Worm (Caenorhabditis elegans) whole organism, L4 larva: Measurements from ENCODE around the gene wsp-1.

Source experiments
- T26A8.4 ChIP-seq: fragments of 200-800 bp; sonication (Bioruptor generic); IDR thresholded peaks from 2 replicates; pipeline ENCODE4 v1.3.6; 2022; ENCODE audit warnings: missing genetic modification characterization, missing compliant biosample characterization
- Y48G9A.11 ChIP-seq: fragments of 200-800 bp; sonication (Bioruptor generic); IDR thresholded peaks from 2 replicates; pipeline ENCODE4 v1.3.6; 2022; ENCODE audit warnings: missing genetic modification reagents, missing genetic modification characterization, missing compliant biosample characterization
- aha-1 ChIP-seq: fragments of 150-350 bp; peaks from one replicate; lab custom pipeline; 2014; ENCODE audit warnings: missing biosample characterization, missing genetic modification characterization
- aly-2 ChIP-seq: sonication (generic microtip); optimal IDR thresholded peaks from 2 replicates; lab custom pipeline; 2018; ENCODE audit warnings: missing biosample characterization, missing genetic modification characterization
- ama-1 ChIP-seq: fragments of 150-350 bp; optimal IDR thresholded peaks from 2 replicates; lab custom pipeline; 2014; ENCODE audit warnings: inconsistent platforms, mixed read lengths
- ceh-20 ChIP-seq: fragments of 200-800 bp; sonication (Bioruptor generic); IDR thresholded peaks from 2 replicates; pipeline ENCODE4 v1.3.6; 2022; ENCODE audit warnings: missing genetic modification reagents, missing genetic modification characterization, missing compliant biosample characterization
- ceh-62 ChIP-seq: sonication (generic microtip); optimal IDR thresholded peaks from 2 replicates; lab custom pipeline; 2017; ENCODE audit warnings: missing biosample characterization, missing genetic modification characterization
- ceh-82 ChIP-seq: sonication (generic microtip); optimal IDR thresholded peaks from 2 replicates; lab custom pipeline; 2017; ENCODE audit warnings: missing biosample characterization, missing genetic modification characterization
- cey-2 ChIP-seq: sonication (generic microtip); optimal IDR thresholded peaks from 3 replicates; lab custom pipeline; 2017; ENCODE audit warnings: missing genetic modification characterization, mild to moderate bottlenecking, missing compliant biosample characterization, antibody characterized with exemption, borderline replicate concordance; ENCODE audit not compliant: insufficient read depth
- daf-16 ChIP-seq, 3 experiments: sonication (generic microtip); optimal IDR thresholded peaks; 2 replicates each; lab custom pipeline; 2016 to 2017; ENCODE audit warnings: missing genetic modification characterization in 3 of 3, missing genetic modification reagents in 3 of 3, mild to moderate bottlenecking in 2 of 3, missing compliant biosample characterization in 2 of 3, missing biosample characterization in 1 of 3, moderate library complexity in 1 of 3
- daf-19 ChIP-seq: fragments of 200-800 bp; sonication (Bioruptor generic); conservative IDR thresholded peaks from 2 replicates; pipeline ENCODE4 v1.3.6; 2022; ENCODE audit warnings: missing genetic modification characterization, missing compliant biosample characterization
- daf-8 ChIP-seq: fragments of 200-800 bp; sonication (Bioruptor generic); IDR thresholded peaks from 2 replicates; pipeline ENCODE4 v1.3.6; 2022; ENCODE audit warnings: missing genetic modification characterization, missing compliant biosample characterization
- dmd-6 ChIP-seq: fragments of 200-800 bp; sonication (Bioruptor generic); IDR thresholded peaks from 2 replicates; pipeline ENCODE4 v1.3.6; 2022; ENCODE audit warnings: missing genetic modification reagents, missing genetic modification characterization, missing compliant biosample characterization
- dmd-8 ChIP-seq: fragments of 200-800 bp; sonication (Bioruptor generic); IDR thresholded peaks from 2 replicates; pipeline ENCODE4 v1.3.6; 2022; ENCODE audit warnings: missing genetic modification characterization, missing compliant biosample characterization
- dmd-9 ChIP-seq: fragments of 200-800 bp; sonication (Bioruptor generic); IDR thresholded peaks from 2 replicates; pipeline ENCODE4 v1.3.6; 2022; ENCODE audit warnings: missing genetic modification reagents, missing genetic modification characterization, missing compliant biosample characterization
- duxl-1 ChIP-seq: sonication (generic microtip); optimal IDR thresholded peaks from 2 replicates; lab custom pipeline; 2016; ENCODE audit warnings: mild to moderate bottlenecking, missing genetic modification characterization, moderate library complexity, missing compliant biosample characterization; ENCODE audit not compliant: poor library complexity
- fkh-10 ChIP-seq: fragments of 150-350 bp; optimal IDR thresholded peaks from 2 replicates; lab custom pipeline; 2014; ENCODE audit warnings: missing biosample characterization, missing genetic modification reagents, missing genetic modification characterization
- gei-8 ChIP-seq: fragments of 200-800 bp; sonication (Bioruptor generic); optimal IDR thresholded peaks from 2 replicates; lab custom pipeline; 2018; ENCODE audit warnings: mild to moderate bottlenecking, missing genetic modification characterization, missing compliant biosample characterization
- hif-1 ChIP-seq, 2 experiments: sonication (generic microtip); optimal IDR thresholded peaks; 2 replicates each; lab custom pipeline; 2016 to 2017; ENCODE audit warnings: missing compliant biosample characterization in 2 of 2, missing genetic modification characterization in 2 of 2, missing genetic modification reagents in 2 of 2, missing genotype in 2 of 2, mild to moderate bottlenecking in 1 of 2
- hlh-11 ChIP-seq: fragments of 200-800 bp; sonication (Bioruptor generic); optimal IDR thresholded peaks from 2 replicates; lab custom pipeline; 2018; ENCODE audit warnings: mild to moderate bottlenecking, missing genetic modification characterization, missing compliant biosample characterization
- hlh-30 ChIP-seq: sonication (generic microtip); optimal IDR thresholded peaks from 2 replicates; lab custom pipeline; 2017; ENCODE audit warnings: antibody characterized with exemption, mild to moderate bottlenecking, missing genetic modification characterization, missing compliant biosample characterization; ENCODE audit not compliant: insufficient read depth
- jun-1 ChIP-seq: fragments of 150-350 bp; optimal IDR thresholded peaks from 2 replicates; lab custom pipeline; 2014; ENCODE audit warnings: missing biosample characterization, missing genetic modification reagents, missing genetic modification characterization
- lim-7 ChIP-seq: fragments of 200-800 bp; sonication (Bioruptor generic); IDR thresholded peaks from 2 replicates; pipeline ENCODE4 v1.3.6; 2022; ENCODE audit warnings: missing genetic modification characterization, missing compliant biosample characterization
- lin-1 ChIP-seq: fragments of 200-800 bp; sonication (Bioruptor generic); IDR thresholded peaks from 2 replicates; pipeline ENCODE4 v1.3.6; 2022; ENCODE audit warnings: missing genetic modification reagents, missing genetic modification characterization, missing compliant biosample characterization
- lin-29 ChIP-seq: fragments of 200-800 bp; sonication (Bioruptor generic); IDR thresholded peaks from 2 replicates; pipeline ENCODE4 v1.3.6; 2022; ENCODE audit warnings: missing genetic modification reagents, missing genetic modification characterization, missing compliant biosample characterization
- madf-5 ChIP-seq, 2 experiments: fragments of 200-800 bp; sonication (Bioruptor generic); IDR thresholded peaks; 2 replicates each; pipeline ENCODE4 v1.3.6; 2022; ENCODE audit warnings: missing compliant biosample characterization in 2 of 2, missing genetic modification characterization in 2 of 2
- mdl-1 ChIP-seq, 2 experiments: fragments of 150-350 bp in 1 of 2; sonication (generic microtip) in 1 of 2; optimal IDR thresholded peaks; 2 replicates each; lab custom pipeline; 2014 to 2017; ENCODE audit warnings: missing biosample characterization in 2 of 2, missing genetic modification characterization in 2 of 2
- mdt-29 ChIP-seq: fragments of 200-800 bp; sonication (Bioruptor generic); IDR thresholded peaks from 2 replicates; pipeline ENCODE4 v1.3.6; 2022; ENCODE audit warnings: missing genetic modification reagents, missing genetic modification characterization, missing compliant biosample characterization
- mep-1 ChIP-seq: fragments of 150-350 bp; sonication (generic microtip); optimal IDR thresholded peaks from 3 replicates; lab custom pipeline; 2014; ENCODE audit warnings: missing biosample characterization, missing genetic modification characterization
- mxl-3 ChIP-seq: fragments of 200-800 bp; sonication (Bioruptor generic); optimal IDR thresholded peaks from 2 replicates; lab custom pipeline; 2018; ENCODE audit warnings: mild to moderate bottlenecking, missing genetic modification characterization, missing compliant biosample characterization
- nhr-10 ChIP-seq: fragments of 150-350 bp; optimal IDR thresholded peaks from 2 replicates; lab custom pipeline; 2014; ENCODE audit warnings: missing biosample characterization, missing genetic modification characterization
- nhr-11 ChIP-seq: fragments of 150-350 bp; optimal IDR thresholded peaks from 2 replicates; lab custom pipeline; 2014; ENCODE audit warnings: missing biosample characterization, missing genetic modification characterization
- nhr-111 ChIP-seq: fragments of 200-800 bp; sonication (Bioruptor generic); optimal IDR thresholded peaks from 2 replicates; lab custom pipeline; 2018; ENCODE audit warnings: mild to moderate bottlenecking, missing genetic modification characterization, missing compliant biosample characterization
- nhr-25 ChIP-seq: sonication (generic microtip); optimal IDR thresholded peaks from 2 replicates; lab custom pipeline; 2017; ENCODE audit warnings: missing genetic modification characterization, mild to moderate bottlenecking, missing compliant biosample characterization, antibody characterized with exemption, moderate library complexity, borderline replicate concordance; ENCODE audit not compliant: insufficient read depth
- nhr-28 ChIP-seq: fragments of 150-350 bp; optimal IDR thresholded peaks from 2 replicates; lab custom pipeline; 2014; ENCODE audit warnings: missing biosample characterization, missing genetic modification characterization
- nhr-48 ChIP-seq: sonication (generic microtip); optimal IDR thresholded peaks from 2 replicates; lab custom pipeline; 2016; ENCODE audit warnings: mild to moderate bottlenecking, missing genetic modification characterization, missing compliant biosample characterization
- pha-4 ChIP-seq, 2 experiments: fragments of 150-350 bp in 1 of 2; fragments of 200-800 bp in 1 of 2; sonication (Bioruptor generic) in 1 of 2; IDR thresholded peaks in 1 of 2; optimal IDR thresholded peaks in 1 of 2; 2 replicates each; pipeline versions ENCODE4 v1.3.6 to Lab custom; 2014 to 2022; ENCODE audit warnings: missing genetic modification characterization in 2 of 2, missing genetic modification reagents in 2 of 2, missing biosample characterization in 1 of 2, missing compliant biosample characterization in 1 of 2
- pqm-1 ChIP-seq: sonication (generic microtip); optimal IDR thresholded peaks from 2 replicates; lab custom pipeline; 2017; ENCODE audit warnings: missing biosample characterization, missing genetic modification characterization
- saeg-2 ChIP-seq: fragments of 200-800 bp; sonication (Bioruptor generic); IDR thresholded peaks from 2 replicates; pipeline ENCODE4 v1.3.6; 2022; ENCODE audit warnings: missing genetic modification reagents, missing genetic modification characterization, missing compliant biosample characterization
- snpc-4 ChIP-seq: fragments of 150-350 bp; optimal IDR thresholded peaks from 2 replicates; lab custom pipeline; 2014; ENCODE audit warnings: missing biosample characterization, missing genetic modification characterization
- unc-39 ChIP-seq: sonication (generic microtip); optimal IDR thresholded peaks from 2 replicates; lab custom pipeline; 2017; ENCODE audit warnings: missing biosample characterization, missing genetic modification characterization
- unc-62 ChIP-seq, 3 experiments: fragments of 150-350 bp in 1 of 3; sonication (generic microtip); optimal IDR thresholded peaks in 2 of 3; peaks in 1 of 3; 1 replicate in 1 of 3; 2 replicates in 2 of 3; lab custom pipeline; 2014 to 2017; ENCODE audit warnings: missing biosample characterization in 3 of 3, missing genetic modification characterization in 3 of 3, missing genetic modification reagents in 3 of 3, missing genotype in 1 of 3
- zfp-2 ChIP-seq: sonication (generic microtip); optimal IDR thresholded peaks from 2 replicates; lab custom pipeline; 2016; ENCODE audit warnings: mild to moderate bottlenecking, missing genetic modification characterization, missing compliant biosample characterization
- ztf-7 ChIP-seq: fragments of 150-350 bp; optimal IDR thresholded peaks from 2 replicates; lab custom pipeline; 2014; ENCODE audit warnings: missing biosample characterization, missing genetic modification characterization

wsp-1 gene

DNA sequence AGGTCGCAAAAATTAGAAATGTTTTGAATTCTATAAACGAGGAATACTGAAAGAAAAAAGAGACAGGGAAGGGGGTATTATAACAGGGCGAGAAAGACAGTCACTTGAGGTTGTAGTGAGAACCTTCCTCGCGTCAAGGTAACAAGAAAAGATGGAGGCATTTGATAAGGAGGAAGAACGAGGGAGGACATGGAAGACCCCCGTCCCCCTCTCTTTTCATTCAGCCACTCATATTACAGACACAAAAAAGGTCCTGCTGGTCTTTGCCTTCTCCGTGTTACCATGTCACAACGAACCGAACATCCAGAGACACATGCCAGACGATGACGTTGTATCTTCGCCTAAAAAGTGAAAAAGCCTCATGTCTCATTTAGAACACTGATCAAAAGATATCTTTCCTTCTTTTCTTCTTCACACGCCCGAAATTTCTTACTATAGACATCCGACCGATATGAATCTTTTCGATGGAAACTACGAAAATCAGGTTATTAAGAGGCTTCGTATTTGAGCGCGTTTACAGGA lies 42.6 kb upstream of the wsp-1 start:
- TF ChIP-seq dmd-9 (GFP tag; lab: Robert Waterston, UW) (no peak), unc-39 (no peak), unc-62 (GFP tag; optimal IDR thresholded peaks at IDR 0.05 in 1 of 2; lab: Kevin White, UChicago) (no peak), unc-62 (tag; optimal IDR thresholded peaks at IDR 0.05; lab: Kevin White, UChicago) (no peak), ceh-62 (no peak), lin-29 (GFP tag; lab: Robert Waterston, UW) (no peak), daf-16 (GFP tag; optimal IDR thresholded peaks at IDR 0.05; lab: Kevin White, UChicago) (no peak), daf-16 (tag; optimal IDR thresholded peaks at IDR 0.05; lab: Kevin White, UChicago) (no peak), daf-8 (GFP tag; lab: Robert Waterston, UW) (no peak), mxl-3 (GFP tag; lab: Kevin White, UChicago) (peak; percentile 40), hlh-11 (tag; lab: Kevin White, UChicago) (peak; percentile 45), T26A8.4 (GFP tag; lab: Robert Waterston, UW) (no peak), ama-1 (no peak), dmd-8 (GFP tag; lab: Robert Waterston, UW) (no peak), nhr-11 (tag; lab: Kevin White, UChicago) (no peak), nhr-111 (GFP tag; lab: Kevin White, UChicago) (no peak), nhr-48 (tag; lab: Kevin White, UChicago) (peak; percentile 44), ceh-82 (no peak), dmd-6 (GFP tag; lab: Robert Waterston, UW) (0 out of 2 replicates have a peak, but pooled peaks have one; percentile 6), ceh-20 (no peak), snpc-4 (tag; lab: Kevin White, UChicago) (no peak), nhr-28 (tag; lab: Kevin White, UChicago) (peak; percentile 22), lim-7 (0 out of 2 replicates have a peak, but pooled peaks have one; percentile 8), saeg-2 (no peak), fkh-10 (no peak), mdl-1 (tag; optimal IDR thresholded peaks at IDR 0.05; lab: Kevin White, UChicago) (peak in 1 of 2 experiments; percentile 33)
- TF ChIP-seq, all 104 proteins: peak for 7

ce11 chrIV:8239584-8239983 lies 40.8 kb upstream of the wsp-1 start:
- TF ChIP-seq daf-16 (GFP tag; optimal IDR thresholded peaks at IDR 0.05; lab: Kevin White, UChicago) (no peak), daf-16 (tag; optimal IDR thresholded peaks at IDR 0.05; lab: Kevin White, UChicago) (peak; percentile 70), pqm-1 (tag; lab: Kevin White, UChicago) (peak; percentile 4), T26A8.4 (GFP tag; lab: Robert Waterston, UW) (no peak), nhr-28 (tag; lab: Kevin White, UChicago) (peak; percentile 60), aha-1 (tag; lab: Kevin White, UChicago) (peak; percentile 68), unc-62 (GFP tag; optimal IDR thresholded peaks at IDR 0.05 in 1 of 2; lab: Kevin White, UChicago) (peak in 1 of 2 experiments; percentile 55), unc-62 (tag; optimal IDR thresholded peaks at IDR 0.05; lab: Kevin White, UChicago) (no peak), gei-8 (no peak)

DNA sequence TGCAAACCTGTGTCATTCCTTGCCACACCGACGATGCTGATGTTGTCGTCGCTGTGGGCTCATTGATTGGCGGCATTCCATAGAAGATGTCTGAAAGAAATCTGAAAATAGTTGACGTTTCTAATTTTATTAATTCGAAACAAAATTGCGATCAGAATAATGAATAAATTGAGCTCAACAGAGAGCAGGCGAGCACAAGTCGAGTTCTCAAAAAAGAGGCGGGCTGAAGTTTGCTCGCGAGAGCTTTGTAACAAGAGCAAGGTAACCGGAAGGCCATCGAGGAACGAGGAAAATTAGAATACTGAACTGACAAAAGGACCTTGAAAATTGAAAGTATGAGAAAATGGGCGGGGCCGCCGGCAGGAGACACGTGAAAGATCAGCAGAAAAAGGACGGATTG lies 37.8 kb upstream of the wsp-1 start, which contains the start of gene nhr-66:
TSS of gene nhr-66 (minus strand) at position 101 of the 400 bp plus-strand sequence.
- TF ChIP-seq nhr-25 (tag; lab: Kevin White, UChicago) = no peak
- no peak for TF ChIP-seq daf-19 (GFP tag; lab: Robert Waterston, UW)
- TF ChIP-seq ztf-7 = no peak
- TF ChIP-seq mdt-29 (GFP tag; lab: Robert Waterston, UW) = no peak
- no peak for TF ChIP-seq hif-1 (tag; optimal IDR thresholded peaks at IDR 0.05; lab: Kevin White, UChicago)
- no peak for TF ChIP-seq unc-62 (GFP tag; optimal IDR thresholded peaks at IDR 0.05 in 1 of 2; lab: Kevin White, UChicago)
- no peak for TF ChIP-seq unc-62 (tag; optimal IDR thresholded peaks at IDR 0.05; lab: Kevin White, UChicago)
- no peak for TF ChIP-seq jun-1 (tag; lab: Kevin White, UChicago)
- no peak for TF ChIP-seq mep-1 (tag; lab: Kevin White, UChicago)
- no peak for TF ChIP-seq aly-2 (tag; lab: Kevin White, UChicago)
- TF ChIP-seq pha-4 (GFP tag; IDR thresholded peaks at IDR 0.05; lab: Robert Waterston, UW) = no peak
- TF ChIP-seq pha-4 (tag; optimal IDR thresholded peaks at IDR 0.05; lab: Kevin White, UChicago) = no peak
- no peak for TF ChIP-seq Y48G9A.11
- TF ChIP-seq duxl-1 (tag; lab: Kevin White, UChicago) = no peak
- no peak for TF ChIP-seq nhr-10 (tag; lab: Kevin White, UChicago)
- no peak for TF ChIP-seq madf-5 (GFP tag; IDR thresholded peaks at IDR 0.05; lab: Robert Waterston, UW)
- no peak for TF ChIP-seq lin-1
- no peak for TF ChIP-seq cey-2 (tag; lab: Kevin White, UChicago)
- TF ChIP-seq hlh-30 = no peak
- no peak for TF ChIP-seq zfp-2 (tag; lab: Kevin White, UChicago)
